Worm (Caenorhabditis elegans) whole organism, L3 larva: ENCODE measurements around the gene T19C4.5.
A peak's percentile ranks its signal among the peaks of the same experiment; 100 is the strongest.
"Not testable (repeated sequence)": the region's sequence is repeated elsewhere in the genome, so short reads cannot be mapped to it uniquely, and the experiment has no call there.

Source experiments
- elt-2 ChIP-seq: sonication (generic microtip); optimal IDR thresholded peaks from 2 replicates; lab custom pipeline; 2016; ENCODE audit warnings: missing genetic modification reagents, mild to moderate bottlenecking, missing genetic modification characterization, missing compliant biosample characterization
- hmg-11 ChIP-seq: sonication (generic microtip); optimal IDR thresholded peaks from 2 replicates; lab custom pipeline; 2016; ENCODE audit warnings: missing genetic modification characterization, missing compliant biosample characterization
- lin-39 ChIP-seq: fragments of 150-350 bp; optimal IDR thresholded peaks from 2 replicates; lab custom pipeline; 2018; ENCODE audit warnings: missing biosample characterization, missing genetic modification reagents, missing genetic modification characterization
- lsy-12 ChIP-seq: sonication (generic microtip); optimal IDR thresholded peaks from 2 replicates; lab custom pipeline; 2016; ENCODE audit warnings: mild to moderate bottlenecking, missing genetic modification characterization, missing compliant biosample characterization
- mdl-1 ChIP-seq: fragments of 150-350 bp; optimal IDR thresholded peaks from 2 replicates; lab custom pipeline; 2014; ENCODE audit warnings: missing biosample characterization, missing genetic modification characterization
- nhr-12 ChIP-seq: fragments of 150-350 bp; optimal IDR thresholded peaks from 2 replicates; lab custom pipeline; 2014; ENCODE audit warnings: missing biosample characterization, missing genetic modification characterization
- nhr-237 ChIP-seq: fragments of 150-350 bp; optimal IDR thresholded peaks from 2 replicates; lab custom pipeline; 2014; ENCODE audit warnings: missing biosample characterization, missing genetic modification characterization
- pqm-1 ChIP-seq: fragments of 150-350 bp; optimal IDR thresholded peaks from 2 replicates; lab custom pipeline; 2017; ENCODE audit warnings: missing biosample characterization, missing genetic modification characterization, inconsistent platforms
- zag-1 ChIP-seq: fragments of 150-350 bp; optimal IDR thresholded peaks from 2 replicates; lab custom pipeline; 2014; ENCODE audit warnings: missing biosample characterization, missing genetic modification characterization
- ztf-4 ChIP-seq: fragments of 150-350 bp; optimal IDR thresholded peaks from 2 replicates; lab custom pipeline; 2014; ENCODE audit warnings: missing biosample characterization, missing genetic modification characterization

DNA sequence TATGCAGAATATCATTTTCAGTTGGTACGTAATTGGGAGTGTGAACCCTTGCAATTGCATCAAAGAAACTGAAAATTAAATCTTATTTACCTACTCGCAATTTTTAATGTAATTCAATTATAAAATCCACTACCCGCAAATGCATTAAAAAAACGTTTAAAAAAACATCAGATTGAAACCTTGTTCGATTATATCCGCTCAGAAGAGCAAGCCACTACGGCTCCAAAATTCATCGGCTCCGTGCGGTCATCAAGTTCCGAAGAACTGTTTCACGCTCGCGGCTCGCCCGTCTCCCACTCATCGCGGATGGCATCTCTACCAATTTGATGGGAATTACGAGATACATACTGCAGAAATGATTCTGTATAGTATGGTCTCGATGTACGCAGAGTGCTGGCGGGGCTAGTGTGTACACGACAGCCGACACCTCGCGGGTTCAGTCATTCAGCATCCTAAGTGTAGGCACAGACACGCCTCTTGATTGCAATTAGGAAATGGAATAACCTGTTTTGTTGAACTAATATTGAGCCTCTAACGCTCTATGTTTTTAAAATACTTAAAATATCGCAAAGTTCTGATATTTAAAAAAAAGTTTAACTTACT, 3.4 kb downstream of the T19C4.5 start:
- TF ChIP-seq nhr-12 (tag; lab: Kevin White, UChicago); ztf-4 (tag; lab: Kevin White, UChicago); zag-1 (tag; lab: Kevin White, UChicago); hmg-11; mdl-1 (tag; lab: Kevin White, UChicago); lin-39 (tag; lab: Kevin White, UChicago); lsy-12; nhr-237 (tag; lab: Kevin White, UChicago): not testable (repeated sequence)
- TF ChIP-seq elt-2: peak; percentile 27
- peak; percentile 23 for TF ChIP-seq pqm-1 (tag; lab: Kevin White, UChicago)
